Fruit fly (Drosophila melanogaster) whole organism, embryonic: ENCODE results near the gene vari.

ENCODE experiments used
- Abd-B ChIP-seq: fragments of 200-800 bp; sonication (Bioruptor generic); optimal IDR thresholded peaks from 2 replicates; lab custom pipeline; 2018; ENCODE audit warnings: missing biosample characterization, mild to moderate bottlenecking, missing genetic modification characterization, moderate library complexity
- Atf-2 ChIP-seq: fragments of 200-800 bp; sonication (Bioruptor generic); optimal IDR thresholded peaks from 2 replicates; lab custom pipeline; 2016; ENCODE audit warnings: missing biosample characterization, missing genetic modification characterization
- B-H1 ChIP-seq: fragments of 200-800 bp; sonication (Bioruptor generic); IDR thresholded peaks from 3 replicates; pipeline ENCODE4 v1.3.6; 2022; ENCODE audit warnings: missing biosample characterization, missing genetic modification characterization
- B-H2 ChIP-seq: fragments of 200-800 bp; sonication (Bioruptor generic); optimal IDR thresholded peaks from 2 replicates; lab custom pipeline; 2018; ENCODE audit warnings: missing biosample characterization, mild to moderate bottlenecking, missing genetic modification characterization
- CG10209 ChIP-seq: fragments of 200-800 bp; sonication (Bioruptor generic); optimal IDR thresholded peaks from 3 replicates; lab custom pipeline; 2017; ENCODE audit warnings: missing biosample characterization, mild to moderate bottlenecking, missing genetic modification characterization, missing genetic modification reagents
- CG1024 ChIP-seq: fragments of 200-800 bp; sonication (Bioruptor generic); IDR thresholded peaks from 2 replicates; pipeline ENCODE4 v1.3.6; 2022; ENCODE audit warnings: missing biosample characterization, missing genetic modification characterization
- CG11560 ChIP-seq: fragments of 200-800 bp; sonication (Bioruptor generic); IDR thresholded peaks from 3 replicates; pipeline ENCODE4 v1.3.6; 2022; ENCODE audit warnings: missing biosample characterization, missing genetic modification characterization
- CG11695 ChIP-seq: fragments of 200-800 bp; sonication (Bioruptor generic); IDR thresholded peaks from 3 replicates; pipeline ENCODE4 v1.3.6; 2022; ENCODE audit warnings: missing biosample characterization, missing genetic modification characterization
- CG12744 ChIP-seq: fragments of 200-800 bp; sonication (Bioruptor generic); optimal IDR thresholded peaks from 2 replicates; lab custom pipeline; 2016; ENCODE audit warnings: missing biosample characterization, missing genetic modification characterization
- CG13296 ChIP-seq: fragments of 200-800 bp; sonication (Bioruptor generic); optimal IDR thresholded peaks from 3 replicates; lab custom pipeline; 2018; ENCODE audit warnings: missing biosample characterization, mild to moderate bottlenecking, missing genetic modification characterization
- CG17186 ChIP-seq: fragments of 200-800 bp; sonication (Bioruptor generic); optimal IDR thresholded peaks from 3 replicates; lab custom pipeline; 2017; ENCODE audit warnings: missing biosample characterization, missing genetic modification reagents, missing genetic modification characterization
- CG17328 ChIP-seq: fragments of 200-800 bp; sonication (Bioruptor generic); IDR thresholded peaks from 2 replicates; pipeline ENCODE4 v1.3.6; 2022; ENCODE audit warnings: missing biosample characterization, missing genetic modification characterization
- CG18764 ChIP-seq: fragments of 200-800 bp; sonication (Bioruptor generic); optimal IDR thresholded peaks from 3 replicates; lab custom pipeline; 2016; ENCODE audit warnings: missing biosample characterization, missing genetic modification characterization
- CG2199 ChIP-seq: fragments of 200-800 bp; sonication (Bioruptor generic); IDR thresholded peaks from 3 replicates; pipeline ENCODE4 v1.3.6; 2022; ENCODE audit warnings: missing biosample characterization, missing genetic modification characterization
- CG2712 ChIP-seq: fragments of 200-800 bp; optimal IDR thresholded peaks from 3 replicates; lab custom pipeline; 2019; ENCODE audit warnings: missing biosample characterization, mild to moderate bottlenecking, missing genetic modification characterization, moderate library complexity
- CG33557 ChIP-seq: fragments of 200-800 bp; sonication (Bioruptor generic); optimal IDR thresholded peaks from 2 replicates; lab custom pipeline; 2019; ENCODE audit warnings: missing biosample characterization, mild to moderate bottlenecking, missing genetic modification characterization, moderate library complexity
- CG3838 ChIP-seq: fragments of 200-800 bp; sonication (Bioruptor generic); optimal IDR thresholded peaks from 3 replicates; lab custom pipeline; 2016; ENCODE audit warnings: missing biosample characterization, missing genetic modification characterization
- CG3847 ChIP-seq: fragments of 200-800 bp; sonication (Bioruptor generic); IDR thresholded peaks from 2 replicates; pipeline ENCODE4 v1.3.6; 2022; ENCODE audit warnings: missing biosample characterization, missing genetic modification characterization
- CG7271 ChIP-seq: fragments of 200-800 bp; sonication (Bioruptor generic); optimal IDR thresholded peaks from 2 replicates; lab custom pipeline; 2018; ENCODE audit warnings: missing biosample characterization, mild to moderate bottlenecking, missing genetic modification characterization, moderate library complexity
- CG8478 ChIP-seq: fragments of >200 bp; optimal IDR thresholded peaks from 2 replicates; lab custom pipeline; 2018
- CG9797 ChIP-seq: fragments of 200-800 bp; sonication (Bioruptor generic); optimal IDR thresholded peaks from 3 replicates; lab custom pipeline; 2018; ENCODE audit warnings: missing biosample characterization, mild to moderate bottlenecking, missing genetic modification characterization
- CG9932 ChIP-seq: fragments of 200-800 bp; sonication (Bioruptor generic); IDR thresholded peaks from 2 replicates; pipeline ENCODE4 v1.3.6; 2022; ENCODE audit warnings: missing biosample characterization, missing genetic modification characterization
- CTCF ChIP-seq: fragments of 200-800 bp; sonication (Bioruptor generic); optimal IDR thresholded peaks from 2 replicates; lab custom pipeline; 2017; ENCODE audit warnings: missing biosample characterization, mild to moderate bottlenecking, missing genetic modification characterization, moderate library complexity
- D ChIP-seq, 2 experiments: fragments of 200-800 bp in 1 of 2; fragments of >200 bp in 1 of 2; sonication (Bioruptor generic) in 1 of 2; optimal IDR thresholded peaks; 2 replicates in 1 of 2; 3 replicates in 1 of 2; lab custom pipeline; 2017; ENCODE audit warnings: mild to moderate bottlenecking in 1 of 2, missing biosample characterization in 1 of 2, missing genetic modification characterization in 1 of 2, missing genetic modification reagents in 1 of 2
- Eip74EF ChIP-seq, 2 experiments: fragments of 200-800 bp in 1 of 2; fragments of >200 bp in 1 of 2; sonication (Bioruptor generic) in 1 of 2; optimal IDR thresholded peaks; 2 replicates each; lab custom pipeline; 2017 to 2019; ENCODE audit warnings: missing biosample characterization in 2 of 2, missing genetic modification characterization in 2 of 2, mild to moderate bottlenecking in 1 of 2, moderate library complexity in 1 of 2
- Fer3 ChIP-seq: fragments of 200-800 bp; sonication (Bioruptor generic); optimal IDR thresholded peaks from 2 replicates; lab custom pipeline; 2018; ENCODE audit warnings: missing biosample characterization, mild to moderate bottlenecking, missing genetic modification characterization, moderate library complexity
- HHEX ChIP-seq: fragments of 200-800 bp; sonication (Bioruptor generic); optimal IDR thresholded peaks from 3 replicates; lab custom pipeline; 2017; ENCODE audit warnings: missing biosample characterization, mild to moderate bottlenecking, missing genetic modification characterization, missing genetic modification reagents
- HLH54F ChIP-seq: fragments of 200-800 bp; sonication (Bioruptor generic); optimal IDR thresholded peaks from 3 replicates; lab custom pipeline; 2016; ENCODE audit warnings: missing biosample characterization, missing genetic modification characterization
- Jarid2 ChIP-seq: fragments of 200-800 bp; sonication (Bioruptor generic); optimal IDR thresholded peaks from 3 replicates; lab custom pipeline; 2017; ENCODE audit warnings: mild to moderate bottlenecking, missing biosample characterization, missing genetic modification reagents, missing genetic modification characterization
- NC2β ChIP-seq: fragments of 200-800 bp; sonication (Bioruptor generic); optimal IDR thresholded peaks from 2 replicates; lab custom pipeline; 2016; ENCODE audit warnings: missing biosample characterization, missing genetic modification characterization
- NFAT ChIP-seq: fragments of 200-800 bp; sonication (Bioruptor generic); IDR thresholded peaks from 2 replicates; pipeline ENCODE4 v1.3.6; 2022; ENCODE audit warnings: missing biosample characterization, missing genetic modification characterization
- Ptx1 ChIP-seq: fragments of 200-800 bp; sonication (Bioruptor generic); IDR thresholded peaks from 2 replicates; pipeline ENCODE4 v1.3.6; 2022; ENCODE audit warnings: missing biosample characterization, missing genetic modification characterization
- aop ChIP-seq: fragments of 200-800 bp; sonication (Bioruptor generic); IDR thresholded peaks from 2 replicates; pipeline ENCODE4 v1.3.6; 2022; ENCODE audit warnings: missing biosample characterization, missing genetic modification characterization
- caup ChIP-seq: fragments of 200-800 bp; sonication (Bioruptor generic); optimal IDR thresholded peaks from 3 replicates; lab custom pipeline; 2017; ENCODE audit warnings: missing biosample characterization, mild to moderate bottlenecking, missing genetic modification characterization, moderate library complexity; ENCODE audit not compliant: severe bottlenecking
- chn ChIP-seq: fragments of 200-800 bp; sonication (Bioruptor generic); optimal IDR thresholded peaks from 2 replicates; lab custom pipeline; 2016; ENCODE audit warnings: missing biosample characterization, missing genetic modification characterization
- dan ChIP-seq: fragments of 200-800 bp; sonication (Bioruptor generic); IDR thresholded peaks from 2 replicates; pipeline ENCODE4 v1.3.6; 2022; ENCODE audit warnings: missing biosample characterization, missing genetic modification characterization
- dati ChIP-seq: fragments of 200-800 bp; sonication (Bioruptor generic); IDR thresholded peaks from 2 replicates; pipeline ENCODE4 v1.3.6; 2022; ENCODE audit warnings: missing biosample characterization, missing genetic modification characterization
- dmrt99B ChIP-seq: fragments of 200-800 bp; sonication (Bioruptor generic); optimal IDR thresholded peaks from 2 replicates; lab custom pipeline; 2018; ENCODE audit warnings: missing biosample characterization, mild to moderate bottlenecking, missing genetic modification characterization, moderate library complexity
- ewg ChIP-seq: fragments of 200-800 bp; sonication (Bioruptor generic); optimal IDR thresholded peaks from 3 replicates; lab custom pipeline; 2017; ENCODE audit warnings: mild to moderate bottlenecking, missing biosample characterization, missing genetic modification reagents, missing genetic modification characterization
- kah ChIP-seq: fragments of 200-800 bp; sonication (Bioruptor generic); optimal IDR thresholded peaks from 2 replicates; lab custom pipeline; 2018; ENCODE audit warnings: missing biosample characterization, mild to moderate bottlenecking, missing genetic modification characterization
- lilli ChIP-seq: fragments of 200-800 bp; sonication (Bioruptor generic); optimal IDR thresholded peaks from 3 replicates; lab custom pipeline; 2016; ENCODE audit warnings: missing biosample characterization, missing genetic modification characterization
- mam ChIP-seq: fragments of 200-800 bp; sonication (Bioruptor generic); optimal IDR thresholded peaks from 3 replicates; lab custom pipeline; 2016; ENCODE audit warnings: missing biosample characterization, missing genetic modification characterization
- pb ChIP-seq: fragments of 200-800 bp; sonication (Bioruptor generic); optimal IDR thresholded peaks from 3 replicates; lab custom pipeline; 2016; ENCODE audit warnings: missing biosample characterization, missing genetic modification characterization
- peb ChIP-seq: fragments of 200-800 bp; sonication (Bioruptor generic); IDR thresholded peaks from 2 replicates; pipeline ENCODE4 v1.3.6; 2022; ENCODE audit warnings: missing biosample characterization, missing genetic modification characterization
- pnt ChIP-seq: fragments of 200-800 bp; sonication (Bioruptor generic); optimal IDR thresholded peaks from 3 replicates; lab custom pipeline; 2016; ENCODE audit warnings: missing biosample characterization, missing genetic modification characterization
- so ChIP-seq: fragments of 200-800 bp; sonication (Bioruptor generic); IDR thresholded peaks from 3 replicates; pipeline ENCODE4 v1.3.6; 2022; ENCODE audit warnings: missing biosample characterization, missing genetic modification characterization
- tll ChIP-seq, 2 experiments: fragments of 200-800 bp in 1 of 2; fragments of >200 bp in 1 of 2; sonication (Bioruptor generic) in 1 of 2; optimal IDR thresholded peaks; 2 replicates each; lab custom pipeline; 2017 to 2019; ENCODE audit warnings: missing biosample characterization in 2 of 2, missing genetic modification characterization in 2 of 2, mild to moderate bottlenecking in 1 of 2, moderate library complexity in 1 of 2
- wek ChIP-seq: fragments of 200-800 bp; sonication (Bioruptor generic); optimal IDR thresholded peaks from 3 replicates; lab custom pipeline; 2018; ENCODE audit warnings: missing biosample characterization, mild to moderate bottlenecking, missing genetic modification characterization, moderate library complexity
- zfh1 ChIP-seq: fragments of 200-800 bp; sonication (Bioruptor generic); IDR thresholded peaks from 3 replicates; pipeline ENCODE4 v1.3.6; 2022; ENCODE audit warnings: missing biosample characterization, missing genetic modification characterization
- zfh2 ChIP-seq: fragments of 200-800 bp; sonication (Bioruptor generic); optimal IDR thresholded peaks from 2 replicates; lab custom pipeline; 2016; ENCODE audit warnings: missing biosample characterization, missing genetic modification characterization

The vari gene

dm6 chr2L:20805624-20806339, 8.9 kb upstream of the vari start (continued):
- TF ChIP-seq pnt (GFP tag; lab: Kevin White, UChicago) (peak; percentile 55), CG7271 (tag; lab: Kevin White, UChicago) (peak; percentile 67), CG11695 (GFP tag; lab: Robert Waterston, UW) (peak; percentile 95), CG9797 (GFP tag; lab: Kevin White, UChicago) (peak; percentile 35), CG33557 (peak; percentile 78), dan (GFP tag; lab: Robert Waterston, UW) (no peak; the same call in 1 of the 2 replicates), dati (GFP tag; lab: Robert Waterston, UW) (peak; percentile 71), CG3838 (peak; percentile 77), CG13296 (peak; percentile 96), caup (GFP tag; lab: Kevin White, UChicago) (peak; percentile 94), so (GFP tag; lab: Robert Waterston, UW) (peak; percentile 97), HLH54F (GFP tag; lab: Kevin White, UChicago) (peak; percentile 83), chn (peak; percentile 88), B-H1 (GFP tag; lab: Robert Waterston, UW) (peak; percentile 91), CG10209 (GFP tag; lab: Kevin White, UChicago) (peak; percentile 96), lilli (GFP tag; lab: Kevin White, UChicago) (peak; percentile 95), D (optimal IDR thresholded peaks at IDR 0.05; lab: Kevin White, UChicago) (no peak), D (GFP tag; optimal IDR thresholded peaks at IDR 0.05; lab: Kevin White, UChicago) (peak; percentile 90), CG11560 (tag; lab: Robert Waterston, UW) (peak; percentile 87), CG17328 (peak; percentile 95), tll (GFP tag; optimal IDR thresholded peaks at IDR 0.05; lab: Kevin White, UChicago) (no peak), wek (GFP tag; lab: Kevin White, UChicago) (peak; percentile 70), Eip74EF (GFP tag; optimal IDR thresholded peaks at IDR 0.05; lab: Kevin White, UChicago) (peak in 1 of 2 experiments; percentile 94), aop (GFP tag; lab: Robert Waterston, UW) (peak; percentile 73), NC2β (peak; percentile 78), CTCF (GFP tag; lab: Kevin White, UChicago) (peak; percentile 60), CG12744 (GFP tag; lab: Kevin White, UChicago) (peak; percentile 33), NFAT (GFP tag; lab: Robert Waterston, UW) (peak; percentile 90), CG18764 (GFP tag; lab: Kevin White, UChicago) (peak; percentile 88), CG1024 (GFP tag; lab: Robert Waterston, UW) (peak; percentile 69), CG2199 (GFP tag; lab: Robert Waterston, UW) (peak; percentile 84; the same call in 2 of the 3 replicates), CG8478 (no peak), pb (GFP tag; lab: Kevin White, UChicago) (no peak), CG3847 (GFP tag; lab: Robert Waterston, UW) (peak; percentile 95), HHEX (peak; percentile 96), dmrt99B (peak; percentile 97), B-H2 (GFP tag; lab: Kevin White, UChicago) (peak; percentile 81), ewg (GFP tag; lab: Kevin White, UChicago) (peak; percentile 89), CG9932 (GFP tag; lab: Robert Waterston, UW) (peak; percentile 95), Fer3 (tag; lab: Kevin White, UChicago) (peak; percentile 97), kah (GFP tag; lab: Kevin White, UChicago) (peak; percentile 89), Abd-B (GFP tag; lab: Kevin White, UChicago) (peak; percentile 94), Ptx1 (GFP tag; lab: Robert Waterston, UW) (peak; percentile 98), Atf-2 (GFP tag; lab: Kevin White, UChicago) (peak; percentile 69), zfh2 (GFP tag; lab: Kevin White, UChicago) (peak; percentile 88), CG17186 (GFP tag; lab: Kevin White, UChicago) (peak; percentile 54), peb (peak; percentile 87), mam (GFP tag; lab: Kevin White, UChicago) (peak; percentile 76), zfh1 (GFP tag; lab: Robert Waterston, UW) (peak; percentile 95), CG2712 (peak; percentile 98), Jarid2 (GFP tag; lab: Kevin White, UChicago) (peak; percentile 86)
